Fruit fly (Drosophila melanogaster): Measurements from ENCODE around the gene CG32086.

DNA sequence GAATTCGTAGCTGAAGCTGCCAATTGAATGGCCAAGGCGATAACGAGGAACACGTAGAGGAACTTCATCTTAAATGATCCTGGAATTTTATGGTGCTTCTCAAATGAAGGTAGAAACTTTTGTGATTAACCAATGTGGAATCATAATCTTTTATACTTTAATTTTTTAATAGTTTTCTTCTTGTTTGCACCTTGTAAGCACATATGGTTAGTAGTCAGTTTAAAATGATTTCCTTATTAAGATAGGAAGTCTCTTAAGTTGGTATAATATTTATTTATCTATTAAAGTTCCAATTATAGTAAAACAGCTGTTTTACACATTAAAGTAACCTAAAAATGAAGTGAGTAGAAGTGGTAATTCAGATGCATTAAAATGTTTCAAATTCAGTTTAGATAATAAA lies 2.9 kb downstream of the CG32086 start, which contains the start of gene CG43391:
- TF ChIP-seq CG17186 (GFP tag; optimal IDR thresholded peaks at IDR 0.05) (no peak), slbo (GFP tag; IDR thresholded peaks at IDR 0.05) (no peak), CG13424 (tag; optimal IDR thresholded peaks at IDR 0.05) (no peak), ap (GFP tag; IDR thresholded peaks at IDR 0.05) (no peak), NC2α (GFP tag; optimal IDR thresholded peaks at IDR 0.05) (no peak), aop (GFP tag; IDR thresholded peaks at IDR 0.05) (no peak), HLH4C (GFP tag; IDR thresholded peaks at IDR 0.05; ENCODE audit: partially characterized antibody) (no peak), fd64A (GFP tag; optimal IDR thresholded peaks at IDR 0.05) (no peak)
